Worm (Caenorhabditis elegans): ENCODE measurements around the gene C28A5.1.

ce11 chrIII:4453301-4453700 lies 19.2 kb upstream of the C28A5.1 start:
- TF ChIP-seq lin-29 (GFP tag; IDR thresholded peaks at IDR 0.05) (no peak), daf-12 (tag; optimal IDR thresholded peaks at IDR 0.05) (no peak), daf-19 (GFP tag; conservative IDR thresholded peaks at IDR 0.05) (no peak), nhr-11 (tag; optimal IDR thresholded peaks at IDR 0.05) (no peak), ceh-82 (tag; optimal IDR thresholded peaks at IDR 0.05) (no peak), nhr-48 (tag; optimal IDR thresholded peaks at IDR 0.05) (no peak), nhr-6 (tag; optimal IDR thresholded peaks at IDR 0.05) (no peak), snpc-4 (tag; optimal IDR thresholded peaks at IDR 0.05) (no peak), Y75B8A.6 (GFP tag; IDR thresholded peaks at IDR 0.05) (no peak), fkh-10 (GFP tag; optimal IDR thresholded peaks at IDR 0.05) (no peak), nhr-25 (tag; optimal IDR thresholded peaks at IDR 0.05; ENCODE audit: borderline replicate concordance, insufficient read depth) (no peak)

All from whole organism, L4 larva.